Worm (Caenorhabditis elegans): ENCODE results near the gene Y54G11A.17.

Gene Y54G11A.17

DNA sequence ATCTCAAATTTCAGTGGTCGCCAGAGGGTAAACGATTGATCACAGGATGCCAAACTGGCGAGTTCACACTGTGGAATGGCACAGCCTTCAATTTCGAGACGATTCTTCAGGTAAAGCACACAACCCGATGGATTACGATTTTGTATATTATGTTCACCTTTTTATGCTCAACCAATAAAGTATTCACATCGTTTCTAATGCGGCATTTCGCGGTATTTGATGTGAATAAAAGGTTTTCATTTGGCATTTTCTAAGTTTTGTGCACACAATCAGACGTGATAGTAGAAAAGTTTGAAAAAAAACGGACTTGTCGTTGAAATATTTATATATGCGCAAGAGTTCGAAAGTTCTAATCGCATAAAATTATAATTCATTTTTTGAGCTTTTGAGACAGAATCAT, 9.8 kb upstream of the Y54G11A.17 start:
- TF ChIP-seq snpc-1.1 (tag; optimal IDR thresholded peaks at IDR 0.05; ENCODE audit: insufficient read depth) (peak; percentile 8), rpc-1 (optimal IDR thresholded peaks at IDR 0.05) (no peak), rpc-1 (tag; optimal IDR thresholded peaks at IDR 0.05) (no peak), fkh-3 (tag; optimal IDR thresholded peaks at IDR 0.05) (no peak)

DNA sequence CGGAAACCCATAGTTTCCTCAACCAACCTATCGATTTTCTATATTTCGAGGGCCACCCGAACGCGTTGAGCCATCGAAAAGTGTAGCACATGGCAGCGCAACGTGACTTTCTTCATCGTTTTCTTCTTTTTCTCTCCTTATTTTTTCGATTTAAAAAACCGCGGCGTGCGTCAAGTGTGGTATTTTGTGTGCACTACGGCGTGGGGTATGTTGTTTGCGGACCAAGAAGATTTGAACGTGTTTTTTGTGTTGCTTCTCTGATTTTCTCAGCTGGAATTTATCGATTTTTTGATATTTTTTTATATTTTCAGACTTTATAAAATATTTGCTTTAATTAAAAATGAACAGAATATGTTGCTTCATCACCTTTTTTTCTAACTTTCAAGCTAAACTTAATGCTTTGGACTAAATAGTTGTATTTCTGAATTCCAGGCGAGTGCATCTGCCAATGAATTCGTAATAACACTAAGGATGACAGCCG, 8.8 kb upstream of the Y54G11A.17 start, which contains the start of the genes agl-1 and pfs-2:
TSS of gene agl-1 (minus strand) at position 178 of the 481 bp plus-strand sequence.
TSS of gene pfs-2 (plus strand) at position 431 of the 481 bp plus-strand sequence.
- TF ChIP-seq rcor-1 (GFP tag; IDR thresholded peaks at IDR 0.05), result no peak
- TF ChIP-seq ztf-18 (tag; optimal IDR thresholded peaks at IDR 0.05), result peak; percentile 43
- no peak for TF ChIP-seq him-1 (tag; optimal IDR thresholded peaks at IDR 0.05)
- TF ChIP-seq lsl-1 (GFP tag; optimal IDR thresholded peaks at IDR 0.05), result peak; percentile 35
- TF ChIP-seq pbrm-1 (GFP tag; IDR thresholded peaks at IDR 0.05), result no peak
- TF ChIP-seq ceh-100 (GFP tag; IDR thresholded peaks at IDR 0.05), result no peak
- TF ChIP-seq F33H1.4 (GFP tag; IDR thresholded peaks at IDR 0.05), result peak; percentile 29; the same call in 1 of the 2 replicates
- TF ChIP-seq mes-4 (tag; optimal IDR thresholded peaks at IDR 0.05), result no peak
- no peak for TF ChIP-seq bed-1 (GFP tag; IDR thresholded peaks at IDR 0.05)
- TF ChIP-seq lir-1 (GFP tag; conservative IDR thresholded peaks at IDR 0.05), result no peak
- TF ChIP-seq hlh-26 (GFP tag; conservative IDR thresholded peaks at IDR 0.05), result no peak
- peak; percentile 34 for TF ChIP-seq dpl-1 (GFP tag; optimal IDR thresholded peaks at IDR 0.05)
- TF ChIP-seq ceh-40 (GFP tag; IDR thresholded peaks at IDR 0.05), result no peak
- TF ChIP-seq tlf-1 (GFP tag; optimal IDR thresholded peaks at IDR 0.05), result no peak
- TF ChIP-seq ZK185.1 (tag; optimal IDR thresholded peaks at IDR 0.05; ENCODE audit: poor library complexity, severe bottlenecking), result peak; percentile 20
- no peak for TF ChIP-seq Y56A3A.18 (GFP tag; IDR thresholded peaks at IDR 0.05)
- no peak for TF ChIP-seq fkh-3 (tag; optimal IDR thresholded peaks at IDR 0.05)
- no peak for TF ChIP-seq mel-28 (tag; optimal IDR thresholded peaks at IDR 0.05; ENCODE audit: borderline replicate concordance)
- TF ChIP-seq ztf-28 (GFP tag; IDR thresholded peaks at IDR 0.05), result no peak
- peak; percentile 50 for TF ChIP-seq madf-6 (GFP tag; IDR thresholded peaks at IDR 0.05)
- no peak for TF ChIP-seq tbx-9 (tag; optimal IDR thresholded peaks at IDR 0.05; ENCODE audit: borderline replicate concordance)
- TF ChIP-seq egl-18 (GFP tag; IDR thresholded peaks at IDR 0.05), result no peak
- TF ChIP-seq F55B11.4 (tag; optimal IDR thresholded peaks at IDR 0.05; ENCODE audit: borderline replicate concordance, insufficient read depth), result no peak
- no peak for TF ChIP-seq attf-6 (GFP tag; IDR thresholded peaks at IDR 0.05)
- TF ChIP-seq nhr-80 (tag; optimal IDR thresholded peaks at IDR 0.05), result peak; percentile 5
- no peak for TF ChIP-seq F10E7.11 (tag; optimal IDR thresholded peaks at IDR 0.05)
- no peak for TF ChIP-seq ceh-91 (GFP tag; IDR thresholded peaks at IDR 0.05)
- TF ChIP-seq B0035.1 (tag; optimal IDR thresholded peaks at IDR 0.05), result no peak
- TF ChIP-seq die-1 (tag; optimal IDR thresholded peaks at IDR 0.05), result no peak
- TF ChIP-seq nhr-179 (tag; optimal IDR thresholded peaks at IDR 0.05), result no peak
- no peak for TF ChIP-seq ets-4 (GFP tag; optimal IDR thresholded peaks at IDR 0.05)
- TF ChIP-seq K11D2.4 (GFP tag; IDR thresholded peaks at IDR 0.05), result no peak
- peak; percentile 69 for TF ChIP-seq F23B12.7 (tag; optimal IDR thresholded peaks at IDR 0.05; ENCODE audit: insufficient read depth)
- TF ChIP-seq hmg-1.2 (GFP tag; IDR thresholded peaks at IDR 0.05), result no peak
- no peak for TF ChIP-seq aptf-2 (GFP tag; conservative IDR thresholded peaks at IDR 0.05)
- no peak for TF ChIP-seq B0336.3 (GFP tag; IDR thresholded peaks at IDR 0.05)
- no peak for TF ChIP-seq ztf-6 (GFP tag; IDR thresholded peaks at IDR 0.05)
- no peak for TF ChIP-seq ekl-4 (GFP tag; IDR thresholded peaks at IDR 0.05)
- no peak for TF ChIP-seq cebp-1 (GFP tag; IDR thresholded peaks at IDR 0.05)
- peak; percentile 68 for TF ChIP-seq cebp-1 (tag; optimal IDR thresholded peaks at IDR 0.05)
- no peak for TF ChIP-seq repo-1 (tag; optimal IDR thresholded peaks at IDR 0.05)
- TF ChIP-seq snpc-1.1 (tag; optimal IDR thresholded peaks at IDR 0.05; ENCODE audit: insufficient read depth), result no peak
- TF ChIP-seq xnd-1 (tag; optimal IDR thresholded peaks at IDR 0.05), result no peak
- TF ChIP-seq ceh-27 (GFP tag; optimal IDR thresholded peaks at IDR 0.05), result peak; percentile 65
- peak; percentile 94 for TF ChIP-seq attf-5 (GFP tag; optimal IDR thresholded peaks at IDR 0.05)
